Worm (Caenorhabditis elegans) whole organism, late embryonic: ENCODE results near the gene srsx-5.

ENCODE experiments used
- C38D4.7 ChIP-seq: fragments of 200-800 bp; sonication (Bioruptor generic); optimal IDR thresholded peaks from 2 replicates; lab custom pipeline; 2018; ENCODE audit warnings: mild to moderate bottlenecking, missing genetic modification characterization, moderate library complexity, missing compliant biosample characterization
- ceh-24 ChIP-seq: sonication (generic microtip); optimal IDR thresholded peaks from 2 replicates; lab custom pipeline; 2016; ENCODE audit warnings: mild to moderate bottlenecking, missing genetic modification characterization, missing compliant biosample characterization
- ets-4 ChIP-seq: sonication (generic microtip); optimal IDR thresholded peaks from 2 replicates; lab custom pipeline; 2016; ENCODE audit warnings: missing genetic modification characterization, missing compliant biosample characterization
- eyg-1 ChIP-seq: sonication (generic microtip); optimal IDR thresholded peaks from 2 replicates; lab custom pipeline; 2016; ENCODE audit warnings: missing genotype, missing genetic modification characterization, missing compliant biosample characterization
- fax-1 ChIP-seq: sonication (generic microtip); optimal IDR thresholded peaks from 2 replicates; lab custom pipeline; 2016; ENCODE audit warnings: missing genotype, missing genetic modification characterization, missing compliant biosample characterization
- lin-11 ChIP-seq: fragments of 200-800 bp; sonication (Bioruptor generic); optimal IDR thresholded peaks from 2 replicates; lab custom pipeline; 2018; ENCODE audit warnings: mild to moderate bottlenecking, missing genetic modification characterization, missing compliant biosample characterization
- nhr-11 ChIP-seq: fragments of 150-350 bp; optimal IDR thresholded peaks from 2 replicates; lab custom pipeline; 2014; ENCODE audit warnings: missing biosample characterization, missing genetic modification characterization
- nhr-232 ChIP-seq: sonication (generic microtip); optimal IDR thresholded peaks from 2 replicates; lab custom pipeline; 2016; ENCODE audit warnings: missing genetic modification characterization, missing compliant biosample characterization
- npax-4 ChIP-seq: sonication (generic microtip); optimal IDR thresholded peaks from 2 replicates; lab custom pipeline; 2016; ENCODE audit warnings: missing genetic modification characterization, missing compliant biosample characterization
- pag-3 ChIP-seq: sonication (generic microtip); optimal IDR thresholded peaks from 2 replicates; lab custom pipeline; 2016; ENCODE audit warnings: missing compliant biosample characterization, missing genetic modification characterization, borderline replicate concordance
- pat-9 ChIP-seq: fragments of 200-800 bp; sonication (Bioruptor generic); optimal IDR thresholded peaks from 2 replicates; lab custom pipeline; 2018; ENCODE audit warnings: mild to moderate bottlenecking, missing genetic modification characterization, moderate library complexity, missing compliant biosample characterization
- pqm-1 ChIP-seq: sonication (generic microtip); optimal IDR thresholded peaks from 2 replicates; lab custom pipeline; 2016; ENCODE audit warnings: missing genetic modification characterization, missing compliant biosample characterization
- ref-2 ChIP-seq: sonication (generic microtip); optimal IDR thresholded peaks from 2 replicates; lab custom pipeline; 2016; ENCODE audit warnings: missing genetic modification characterization, missing compliant biosample characterization
- rnt-1 ChIP-seq: sonication (generic microtip); optimal IDR thresholded peaks from 2 replicates; lab custom pipeline; 2016; ENCODE audit warnings: missing genetic modification characterization, missing compliant biosample characterization

DNA sequence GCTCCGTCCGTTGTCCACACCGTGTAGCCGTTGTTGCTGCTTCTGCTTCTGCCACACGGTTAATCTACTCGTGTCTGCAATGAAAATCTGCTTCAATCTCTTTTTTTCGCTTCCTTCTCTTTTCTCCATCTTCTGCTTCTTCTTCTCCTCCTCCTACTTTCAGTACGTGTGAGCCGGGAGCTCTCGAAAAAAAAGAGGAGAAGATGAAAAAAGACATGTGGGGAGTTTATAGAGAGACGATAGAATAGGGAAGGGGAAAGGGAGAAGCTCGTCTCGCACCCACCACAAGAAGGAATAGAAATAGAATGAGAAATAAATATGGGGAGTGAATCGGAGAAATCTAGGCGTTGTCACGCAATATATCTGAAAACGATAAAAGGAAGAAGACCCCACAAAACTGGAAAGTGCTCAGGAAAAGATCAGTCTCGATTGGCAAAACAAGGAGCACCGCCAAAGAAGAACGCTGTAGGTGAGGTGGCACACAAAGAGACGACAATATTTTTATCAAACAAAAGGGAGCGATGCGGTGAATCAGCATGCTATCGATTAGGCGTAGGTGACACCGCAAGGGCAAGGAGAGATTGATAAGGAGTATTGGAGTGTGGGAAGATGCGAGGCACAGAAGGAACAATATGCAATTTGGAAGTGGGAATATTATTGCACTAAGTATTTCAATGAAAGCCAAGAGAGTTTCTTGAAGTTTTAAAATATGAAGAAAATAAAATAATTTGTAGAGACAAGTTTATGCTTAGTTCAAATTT lies 49.1 kb downstream of the srsx-5 start, which contains the start of gene let-413:
- TF ChIP-seq ceh-24 (tag; lab: Kevin White, UChicago) (no peak), C38D4.7 (GFP tag; lab: Kevin White, UChicago) (no peak), pag-3 (tag; lab: Kevin White, UChicago) (no peak), ets-4 (tag; lab: Kevin White, UChicago) (no peak), pat-9 (tag; lab: Kevin White, UChicago) (no peak), rnt-1 (tag; lab: Kevin White, UChicago) (no peak), nhr-11 (tag; lab: Kevin White, UChicago) (no peak), ref-2 (tag; lab: Kevin White, UChicago) (no peak), npax-4 (tag; lab: Kevin White, UChicago) (no peak), fax-1 (tag; lab: Kevin White, UChicago) (no peak), eyg-1 (no peak), nhr-232 (tag; lab: Kevin White, UChicago) (no peak), pqm-1 (peak; percentile 1), lin-11 (tag; lab: Kevin White, UChicago) (no peak)
